Fruit fly (Drosophila melanogaster) whole organism, prepupa: ENCODE results near the gene CG15414.

ENCODE experiments used
- CG10631 ChIP-seq: fragments of 200-800 bp; sonication (Bioruptor generic); optimal IDR thresholded peaks from 2 replicates; lab custom pipeline; 2016; ENCODE audit warnings: missing biosample characterization, missing genetic modification characterization
- CG11294 ChIP-seq: fragments of 200-800 bp; sonication (Bioruptor generic); IDR thresholded peaks from 2 replicates; pipeline ENCODE4 v1.3.6; 2022; ENCODE audit warnings: missing biosample characterization, missing genetic modification characterization
- CG15336 ChIP-seq: fragments of 200-800 bp; sonication (Bioruptor generic); IDR thresholded peaks from 2 replicates; pipeline ENCODE4 v1.3.6; 2022; ENCODE audit warnings: missing biosample characterization, missing genetic modification characterization
- CG1621 ChIP-seq: fragments of 200-800 bp; sonication (Bioruptor generic); optimal IDR thresholded peaks from 3 replicates; lab custom pipeline; 2018; ENCODE audit warnings: missing biosample characterization, mild to moderate bottlenecking, missing genetic modification characterization
- CG16779 ChIP-seq: fragments of 200-800 bp; sonication (Bioruptor generic); optimal IDR thresholded peaks from 3 replicates; lab custom pipeline; 2017; ENCODE audit warnings: missing biosample characterization, mild to moderate bottlenecking, missing genetic modification characterization
- CG3032 ChIP-seq: fragments of 200-800 bp; optimal IDR thresholded peaks from 2 replicates; lab custom pipeline; 2019; ENCODE audit warnings: missing biosample characterization, mild to moderate bottlenecking, missing genetic modification characterization, moderate library complexity
- CG31627 ChIP-seq: fragments of 200-800 bp; sonication (Bioruptor generic); optimal IDR thresholded peaks from 3 replicates; lab custom pipeline; 2016; ENCODE audit warnings: missing biosample characterization, missing genetic modification characterization
- CG32006 ChIP-seq: fragments of 200-800 bp; sonication (Bioruptor generic); optimal IDR thresholded peaks from 3 replicates; lab custom pipeline; 2017; ENCODE audit warnings: missing biosample characterization, mild to moderate bottlenecking, missing genetic modification characterization
- CG34406 ChIP-seq: fragments of 200-800 bp; sonication (Bioruptor generic); optimal IDR thresholded peaks from 3 replicates; lab custom pipeline; 2016; ENCODE audit warnings: missing biosample characterization, missing genetic modification characterization
- CG4318 ChIP-seq: fragments of 200-800 bp; sonication (Bioruptor generic); optimal IDR thresholded peaks from 3 replicates; lab custom pipeline; 2017; ENCODE audit warnings: missing biosample characterization, mild to moderate bottlenecking, missing genetic modification characterization
- CG6163 ChIP-seq: fragments of 200-800 bp; sonication (Bioruptor generic); IDR thresholded peaks from 3 replicates; pipeline ENCODE4 v1.3.6; 2022; ENCODE audit warnings: missing biosample characterization, missing genetic modification characterization
- CG6792 ChIP-seq: fragments of 200-800 bp; sonication (Bioruptor generic); optimal IDR thresholded peaks from 3 replicates; lab custom pipeline; 2016; ENCODE audit warnings: missing biosample characterization, missing genetic modification characterization
- CG7368 ChIP-seq: fragments of 200-800 bp; sonication (Bioruptor generic); optimal IDR thresholded peaks from 3 replicates; lab custom pipeline; 2016; ENCODE audit warnings: missing biosample characterization, missing genetic modification characterization
- CG8319 ChIP-seq: fragments of 200-800 bp; sonication (Bioruptor generic); optimal IDR thresholded peaks from 3 replicates; lab custom pipeline; 2016; ENCODE audit warnings: missing biosample characterization, missing genetic modification characterization
- CG8632 ChIP-seq: fragments of 200-800 bp; sonication (Bioruptor generic); optimal IDR thresholded peaks from 3 replicates; lab custom pipeline; 2016; ENCODE audit warnings: missing biosample characterization, missing genetic modification characterization
- CG9139 ChIP-seq: fragments of 200-800 bp; sonication (Bioruptor generic); optimal IDR thresholded peaks from 3 replicates; lab custom pipeline; 2017; ENCODE audit warnings: missing biosample characterization, mild to moderate bottlenecking, missing genetic modification characterization
- Eip75B ChIP-seq: fragments of 200-800 bp; sonication (Bioruptor generic); optimal IDR thresholded peaks from 3 replicates; lab custom pipeline; 2016; ENCODE audit warnings: missing biosample characterization, missing genetic modification characterization
- Eip78C ChIP-seq: fragments of 200-800 bp; sonication (Bioruptor generic); peaks from one replicate; lab custom pipeline; 2016; ENCODE audit warnings: missing biosample characterization, missing genetic modification characterization
- Eip93F ChIP-seq: fragments of 200-800 bp; sonication (Bioruptor generic); optimal IDR thresholded peaks from 2 replicates; lab custom pipeline; 2016; ENCODE audit warnings: missing biosample characterization, mild to moderate bottlenecking, missing genetic modification characterization
- Gug ChIP-seq: fragments of 200-800 bp; sonication (Bioruptor generic); IDR thresholded peaks from 2 replicates; pipeline ENCODE4 v1.3.6; 2022; ENCODE audit warnings: missing biosample characterization, missing genetic modification characterization
- Hr38 ChIP-seq: sonication (Bioruptor generic); optimal IDR thresholded peaks from 2 replicates; lab custom pipeline; 2016; ENCODE audit warnings: missing biosample characterization, missing genetic modification characterization
- Hr39 ChIP-seq: fragments of 200-800 bp; sonication (Bioruptor generic); optimal IDR thresholded peaks from 2 replicates; lab custom pipeline; 2016; ENCODE audit warnings: missing biosample characterization, missing genetic modification characterization
- Hr4 ChIP-seq: fragments of 200-800 bp; sonication (Bioruptor generic); optimal IDR thresholded peaks from 3 replicates; lab custom pipeline; 2016; ENCODE audit warnings: missing biosample characterization, missing genetic modification characterization
- Lpt ChIP-seq: fragments of 200-800 bp; sonication (Bioruptor generic); optimal IDR thresholded peaks from 3 replicates; lab custom pipeline; 2016; ENCODE audit warnings: missing biosample characterization, missing genetic modification characterization
- Met ChIP-seq: fragments of 200-800 bp; sonication (Bioruptor generic); optimal IDR thresholded peaks from 3 replicates; lab custom pipeline; 2016; ENCODE audit warnings: missing biosample characterization, missing genetic modification characterization
- OdsH ChIP-seq: fragments of 200-800 bp; sonication (Bioruptor generic); optimal IDR thresholded peaks from 3 replicates; lab custom pipeline; 2016; ENCODE audit warnings: missing biosample characterization, missing genetic modification characterization
- Smox ChIP-seq: fragments of 200-800 bp; sonication (Bioruptor generic); optimal IDR thresholded peaks from 3 replicates; lab custom pipeline; 2016; ENCODE audit warnings: missing biosample characterization, missing genetic modification characterization
- Sox102F ChIP-seq: fragments of 200-800 bp; sonication (Bioruptor generic); optimal IDR thresholded peaks from 2 replicates; lab custom pipeline; 2016; ENCODE audit warnings: missing biosample characterization, mild to moderate bottlenecking, missing genetic modification characterization
- Sox14 ChIP-seq: fragments of 200-800 bp; sonication (Bioruptor generic); optimal IDR thresholded peaks from 3 replicates; lab custom pipeline; 2016; ENCODE audit warnings: missing biosample characterization, missing genetic modification characterization
- Sox15 ChIP-seq: fragments of 200-800 bp; sonication (Bioruptor generic); optimal IDR thresholded peaks from 3 replicates; lab custom pipeline; 2016; ENCODE audit warnings: missing biosample characterization, missing genetic modification characterization
- achi ChIP-seq: fragments of 200-800 bp; sonication (Bioruptor generic); optimal IDR thresholded peaks from 3 replicates; lab custom pipeline; 2016; ENCODE audit warnings: missing biosample characterization, missing genetic modification characterization
- acj6 ChIP-seq: fragments of 200-800 bp; sonication (Bioruptor generic); optimal IDR thresholded peaks from 3 replicates; lab custom pipeline; 2016; ENCODE audit warnings: missing biosample characterization, missing genetic modification characterization
- cyc ChIP-seq: fragments of 200-800 bp; sonication (Bioruptor generic); optimal IDR thresholded peaks from 3 replicates; lab custom pipeline; 2016; ENCODE audit warnings: missing biosample characterization, missing genetic modification characterization
- dac ChIP-seq: fragments of 200-800 bp; sonication (Bioruptor generic); optimal IDR thresholded peaks from 2 replicates; lab custom pipeline; 2017; ENCODE audit warnings: missing biosample characterization, mild to moderate bottlenecking, missing genetic modification characterization
- eg ChIP-seq: fragments of 200-800 bp; sonication (Bioruptor generic); IDR thresholded peaks from 3 replicates; pipeline ENCODE4 v1.3.6; 2022; ENCODE audit warnings: missing biosample characterization, missing genetic modification characterization
- fd59A ChIP-seq: fragments of 200-800 bp; sonication (Bioruptor generic); optimal IDR thresholded peaks from 2 replicates; lab custom pipeline; 2017; ENCODE audit warnings: missing biosample characterization, mild to moderate bottlenecking, missing genetic modification characterization, missing genetic modification reagents
- fd85E ChIP-seq: fragments of 200-800 bp; sonication (Bioruptor generic); optimal IDR thresholded peaks from 3 replicates; lab custom pipeline; 2016; ENCODE audit warnings: missing biosample characterization, missing genetic modification characterization
- fkh ChIP-seq: fragments of 200-800 bp; sonication (Bioruptor generic); optimal IDR thresholded peaks from 3 replicates; lab custom pipeline; 2017; ENCODE audit warnings: missing biosample characterization, mild to moderate bottlenecking, missing genetic modification characterization, moderate library complexity
- lz ChIP-seq: fragments of 200-800 bp; sonication (Bioruptor generic); optimal IDR thresholded peaks from 3 replicates; lab custom pipeline; 2016; ENCODE audit warnings: missing biosample characterization, missing genetic modification characterization
- ss ChIP-seq, 2 experiments: fragments of 200-800 bp; sonication (Bioruptor generic); optimal IDR thresholded peaks; 2 replicates in 1 of 2; 3 replicates in 1 of 2; lab custom pipeline; 2017 to 2018; ENCODE audit warnings: mild to moderate bottlenecking in 2 of 2, missing biosample characterization in 2 of 2, missing genetic modification characterization in 2 of 2, moderate library complexity in 1 of 2
- svp ChIP-seq: fragments of 200-800 bp; sonication (Bioruptor generic); peaks from one replicate; lab custom pipeline; 2016; ENCODE audit warnings: missing biosample characterization, missing genetic modification characterization
- topi ChIP-seq: fragments of 200-800 bp; sonication (Bioruptor generic); optimal IDR thresholded peaks from 3 replicates; lab custom pipeline; 2016; ENCODE audit warnings: missing biosample characterization, missing genetic modification characterization
- vri ChIP-seq: fragments of 200-800 bp; sonication (Bioruptor generic); optimal IDR thresholded peaks from 3 replicates; lab custom pipeline; 2016; ENCODE audit warnings: missing biosample characterization, mild to moderate bottlenecking, missing genetic modification characterization

Gene CG15414

dm6 chr2L:3440322-3440721, 50.5 kb downstream of the CG15414 start (continued):
- TF ChIP-seq CG34406 (GFP tag; lab: Kevin White, UChicago), result no peak
- peak; percentile 57 for TF ChIP-seq Sox102F (GFP tag; lab: Kevin White, UChicago)
- peak; percentile 78 for TF ChIP-seq CG6163 (GFP tag; lab: Robert Waterston, UW)
- no peak for TF ChIP-seq fd85E (GFP tag; lab: Kevin White, UChicago)
- TF ChIP-seq CG1621 (tag; lab: Kevin White, UChicago), result peak; percentile 7
- peak; percentile 53 for TF ChIP-seq CG3032 (tag; lab: Kevin White, UChicago)
- peak; percentile 33 for TF ChIP-seq CG4318
- TF ChIP-seq CG8632 (GFP tag; lab: Kevin White, UChicago), result no peak
- no peak for TF ChIP-seq topi
- no peak for TF ChIP-seq CG9139 (GFP tag; lab: Kevin White, UChicago)
- peak; percentile 40 for TF ChIP-seq Hr39
- TF ChIP-seq Eip93F (GFP tag; lab: Kevin White, UChicago), result no peak
- peak; percentile 83 for TF ChIP-seq OdsH (GFP tag; lab: Kevin White, UChicago)
- TF ChIP-seq dac (GFP tag; lab: Kevin White, UChicago), result peak; percentile 63
- TF ChIP-seq vri (GFP tag; lab: Kevin White, UChicago), result peak; percentile 23
- no peak for TF ChIP-seq Sox15 (GFP tag; lab: Kevin White, UChicago)
- TF ChIP-seq svp (GFP tag; lab: Kevin White, UChicago), result peak; percentile 45
- TF ChIP-seq CG10631 (GFP tag; lab: Kevin White, UChicago), result peak; percentile 59
- TF ChIP-seq CG16779 (tag; lab: Kevin White, UChicago), result no peak
- no peak for TF ChIP-seq fkh (GFP tag; lab: Kevin White, UChicago)
- peak; percentile 41 for TF ChIP-seq Hr38 (GFP tag; lab: Kevin White, UChicago)
- no peak for TF ChIP-seq Eip75B (GFP tag; lab: Kevin White, UChicago)
- TF ChIP-seq CG15336 (GFP tag; lab: Robert Waterston, UW), result peak; percentile 83
- TF ChIP-seq CG6792, result peak; percentile 65
- TF ChIP-seq Lpt (GFP tag; lab: Kevin White, UChicago), result peak; percentile 27
- TF ChIP-seq Gug (GFP tag; lab: Robert Waterston, UW), result peak; percentile 88
- peak; percentile 81 for TF ChIP-seq acj6 (GFP tag; lab: Kevin White, UChicago)
- TF ChIP-seq, all 60 proteins: peak for 42

DNA sequence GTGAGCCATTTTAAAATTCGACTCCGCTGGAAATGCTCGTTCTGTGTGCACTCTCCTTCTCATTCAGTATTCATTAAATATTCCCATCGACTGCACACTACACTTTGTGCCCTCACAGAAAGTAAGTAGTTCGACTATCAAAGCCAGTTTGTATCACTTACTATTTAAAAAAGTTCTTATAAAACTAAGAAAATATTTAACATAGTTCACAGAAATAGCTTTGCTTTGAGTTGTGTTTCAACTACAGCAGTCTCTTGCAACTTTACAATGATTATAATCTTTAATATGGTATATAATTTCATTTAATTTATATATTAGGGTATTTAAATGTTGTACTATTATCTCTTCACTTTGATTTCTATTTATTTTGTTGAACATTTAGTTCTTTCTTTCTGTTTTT, 51.4 kb downstream of the CG15414 start:
- TF ChIP-seq Smox (GFP tag; lab: Kevin White, UChicago) (no peak), Sox14 (GFP tag; lab: Kevin White, UChicago) (no peak), svp (GFP tag; lab: Kevin White, UChicago) (peak; percentile 28), Sox102F (GFP tag; lab: Kevin White, UChicago) (no peak), achi (GFP tag; lab: Kevin White, UChicago) (no peak), CG15336 (GFP tag; lab: Robert Waterston, UW) (peak; percentile 28; the same call in 1 of the 2 replicates), Eip78C (GFP tag; lab: Kevin White, UChicago) (peak; percentile 13), Lpt (GFP tag; lab: Kevin White, UChicago) (no peak), CG32006 (GFP tag; lab: Kevin White, UChicago) (peak; percentile 19)
- TF ChIP-seq, all 60 proteins: peak for 4

DNA sequence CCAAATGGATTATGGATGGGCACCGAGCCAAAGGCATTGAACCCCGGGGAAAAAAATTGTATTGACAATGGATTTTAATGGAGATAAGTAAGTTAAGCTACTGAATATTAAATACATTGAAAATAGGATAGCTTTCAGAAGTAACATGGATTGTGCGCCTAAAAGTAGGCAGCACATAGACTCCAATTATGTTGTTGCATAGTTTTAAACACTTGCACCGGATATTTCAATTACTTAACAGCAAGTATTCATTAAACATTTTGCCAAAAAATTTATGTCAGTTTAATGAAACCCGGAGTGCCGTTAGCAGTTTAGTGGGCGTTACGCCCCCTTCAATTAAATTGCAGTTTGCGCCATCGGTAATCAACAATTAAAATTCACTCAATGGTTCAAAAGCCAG, 52.8 kb downstream of the CG15414 start:
- TF ChIP-seq fd59A (GFP tag; lab: Kevin White, UChicago) (no peak), ss (GFP tag; optimal IDR thresholded peaks at IDR 0.05; lab: Kevin White, UChicago) (no peak), eg (GFP tag; lab: Robert Waterston, UW) (no peak), CG8319 (GFP tag; lab: Kevin White, UChicago) (no peak), CG3032 (tag; lab: Kevin White, UChicago) (no peak), CG10631 (GFP tag; lab: Kevin White, UChicago) (no peak), lz (no peak), CG11294 (no peak), CG8632 (GFP tag; lab: Kevin White, UChicago) (no peak), Hr4 (no peak), Met (no peak), CG7368 (no peak), Lpt (GFP tag; lab: Kevin White, UChicago) (no peak), CG6163 (GFP tag; lab: Robert Waterston, UW) (no peak), CG31627 (no peak), cyc (no peak), Sox15 (GFP tag; lab: Kevin White, UChicago) (no peak)
